Fruit fly (Drosophila melanogaster): ENCODE data around the gene Naa40.

DNA sequence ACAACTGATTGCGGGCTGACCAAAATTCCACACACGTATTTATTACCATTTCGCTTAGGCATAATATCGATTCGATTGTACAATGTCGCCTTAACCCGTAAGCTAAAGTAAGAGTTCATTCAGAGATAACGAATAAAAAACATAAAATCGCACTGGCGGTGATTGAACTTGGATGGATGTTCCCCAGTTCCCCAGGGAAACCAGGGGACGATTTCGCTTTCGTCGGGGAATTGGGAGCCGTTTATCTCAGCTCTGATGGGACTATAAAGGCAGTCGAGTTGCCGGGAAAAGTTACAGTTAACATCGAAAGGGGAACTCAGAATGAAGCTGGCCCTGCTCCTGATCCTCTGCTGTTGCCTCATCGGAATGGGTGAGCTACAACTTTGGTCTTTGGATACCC is 2.5 kb downstream of the Naa40 start, which contains the start of gene CG34296:
- TF ChIP-seq pfk (GFP tag; optimal IDR thresholded peaks at IDR 0.05) (no peak), CG13624 (GFP tag; optimal IDR thresholded peaks at IDR 0.05) (no peak), Taf1 (GFP tag; IDR thresholded peaks at IDR 0.05) (no peak), CG9817 (tag; optimal IDR thresholded peaks at IDR 0.05) (no peak), trh (GFP tag; optimal IDR thresholded peaks at IDR 0.05) (no peak), Med (GFP tag) (no peak), Sox102F (GFP tag; optimal IDR thresholded peaks at IDR 0.05) (no peak), dimm (GFP tag; IDR thresholded peaks at IDR 0.05) (no peak), usp (GFP tag; optimal IDR thresholded peaks at IDR 0.05) (no peak), CG8765 (GFP tag; IDR thresholded peaks at IDR 0.05) (no peak)
